Worm (Caenorhabditis elegans) whole organism, early embryonic: ENCODE results near the gene R04F11.3.

Experiments used
- ama-1 ChIP-seq: fragments of 150-350 bp; optimal IDR thresholded peaks from 2 replicates; lab custom pipeline; 2014
- ets-7 ChIP-seq: sonication (generic microtip); optimal IDR thresholded peaks from 2 replicates; lab custom pipeline; 2016; ENCODE audit warnings: missing genotype, missing genetic modification characterization, missing compliant biosample characterization
- flt-1 ChIP-seq: fragments of 200-800 bp; sonication (Bioruptor generic); IDR thresholded peaks from 2 replicates; pipeline ENCODE4 v1.3.6; 2022; ENCODE audit warnings: missing genetic modification characterization, missing compliant biosample characterization
- sea-1 ChIP-seq: fragments of 200-800 bp; sonication (Bioruptor generic); conservative IDR thresholded peaks from 2 replicates; pipeline ENCODE4 v1.3.6; 2022; ENCODE audit warnings: missing genetic modification characterization, missing compliant biosample characterization
- tbx-11 ChIP-seq: fragments of 200-800 bp; sonication (Bioruptor generic); IDR thresholded peaks from 2 replicates; pipeline ENCODE4 v1.3.6; 2022; ENCODE audit warnings: missing genetic modification characterization, missing compliant biosample characterization

DNA sequence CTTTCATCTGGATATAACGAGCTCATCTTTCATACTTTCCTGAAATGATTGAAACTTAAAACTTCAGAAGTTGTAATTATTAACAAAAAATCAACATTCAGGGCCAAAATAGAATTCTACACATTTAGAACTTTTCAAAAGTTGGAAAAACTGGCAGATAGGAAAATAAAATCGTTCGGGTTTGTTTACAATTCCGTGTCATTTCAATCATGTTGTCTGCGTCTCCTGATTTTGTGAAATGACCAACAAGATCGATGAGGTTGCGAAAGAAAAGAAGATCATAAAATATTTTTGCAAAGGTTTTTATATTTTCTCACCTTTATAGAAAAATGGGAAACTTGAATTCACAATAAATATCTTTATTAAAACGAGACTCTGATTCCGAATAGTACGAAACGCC, 28.4 kb downstream of the R04F11.3 start, which contains the start of gene rskd-1:
- TF ChIP-seq ama-1 (no peak), flt-1 (GFP tag; lab: Robert Waterston, UW) (no peak), sea-1 (GFP tag; lab: Robert Waterston, UW) (no peak), ets-7 (tag; lab: Kevin White, UChicago) (no peak), tbx-11 (GFP tag; lab: Robert Waterston, UW) (no peak)
